Worm (Caenorhabditis elegans) whole organism, midembryonic: Measurements from ENCODE around the gene rpn-1.

Source experiments
- T22C8.4 ChIP-seq: fragments of 200-800 bp; sonication (Bioruptor generic); IDR thresholded peaks from 2 replicates; pipeline ENCODE4 v1.3.6; 2022; ENCODE audit warnings: missing genetic modification characterization, missing compliant biosample characterization
- cog-1 ChIP-seq: sonication (generic microtip); optimal IDR thresholded peaks from 2 replicates; lab custom pipeline; 2016; ENCODE audit warnings: missing genetic modification characterization, missing compliant biosample characterization
- flt-1 ChIP-seq: fragments of 200-800 bp; sonication (Bioruptor generic); IDR thresholded peaks from 2 replicates; pipeline ENCODE4 v1.3.6; 2022; ENCODE audit warnings: missing genetic modification characterization, missing compliant biosample characterization
- klf-2 ChIP-seq: fragments of 200-800 bp; sonication (Bioruptor generic); conservative IDR thresholded peaks from 2 replicates; pipeline ENCODE4 v1.3.6; 2022; ENCODE audit warnings: missing genetic modification reagents, missing genetic modification characterization, missing compliant biosample characterization
- med-1 ChIP-seq: sonication (generic microtip); optimal IDR thresholded peaks from 2 replicates; lab custom pipeline; 2017; ENCODE audit warnings: missing genetic modification characterization, mild to moderate bottlenecking, missing compliant biosample characterization, antibody characterized with exemption, missing genetic modification reagents; ENCODE audit not compliant: insufficient read depth
- ref-1 ChIP-seq: fragments of 200-800 bp; sonication (Bioruptor generic); conservative IDR thresholded peaks from 2 replicates; pipeline ENCODE4 v1.3.6; 2022; ENCODE audit warnings: missing genetic modification reagents, missing genetic modification characterization, missing compliant biosample characterization
- tab-1 ChIP-seq: fragments of 200-800 bp; sonication (Bioruptor generic); IDR thresholded peaks from 2 replicates; pipeline ENCODE4 v1.3.6; 2022; ENCODE audit warnings: missing genetic modification characterization, missing compliant biosample characterization
- ztf-23 ChIP-seq: fragments of 200-800 bp; sonication (Bioruptor generic); IDR thresholded peaks from 2 replicates; pipeline ENCODE4 v1.3.6; 2022; ENCODE audit warnings: missing genetic modification reagents, missing genetic modification characterization, missing compliant biosample characterization
- ztf-29 ChIP-seq: fragments of 200-800 bp; sonication (Bioruptor generic); IDR thresholded peaks from 2 replicates; pipeline ENCODE4 v1.3.6; 2022; ENCODE audit warnings: missing genetic modification reagents, missing genetic modification characterization, missing compliant biosample characterization

rpn-1 gene

ce11 chrIV:6909863-6910733, at the start of gene rpn-1, which contains the start of gene ribo-1:
Gene rpn-1 (minus strand): TSS chrIV:6909913.
Gene ribo-1 (plus strand): TSS chrIV:6910683.
- TF ChIP-seq med-1 (GFP tag; lab: Kevin White, UChicago) (no peak), tab-1 (GFP tag; lab: Robert Waterston, UW) (no peak), cog-1 (tag; lab: Kevin White, UChicago) (no peak), ztf-23 (GFP tag; lab: Robert Waterston, UW) (no peak), flt-1 (GFP tag; lab: Robert Waterston, UW) (no peak), T22C8.4 (GFP tag; lab: Robert Waterston, UW) (no peak), klf-2 (no peak), ztf-29 (no peak), ref-1 (no peak)

ce11 chrIV:6959483-6959882, 49.8 kb upstream of the rpn-1 start:
- TF ChIP-seq T22C8.4 (GFP tag; lab: Robert Waterston, UW): no peak
- TF ChIP-seq ref-1: no peak
- TF ChIP-seq flt-1 (GFP tag; lab: Robert Waterston, UW): no peak
- no peak for TF ChIP-seq ztf-29
- TF ChIP-seq cog-1 (tag; lab: Kevin White, UChicago): no peak
- no peak for TF ChIP-seq tab-1 (GFP tag; lab: Robert Waterston, UW)
- no peak for TF ChIP-seq klf-2
- TF ChIP-seq ztf-23 (GFP tag; lab: Robert Waterston, UW): no peak
- no peak for TF ChIP-seq med-1 (GFP tag; lab: Kevin White, UChicago)

ce11 chrIV:6958696-6959095, 49.0 kb upstream of the rpn-1 start:
- TF ChIP-seq cog-1 (tag; lab: Kevin White, UChicago): no peak
- no peak for TF ChIP-seq ztf-29
- TF ChIP-seq ztf-23 (GFP tag; lab: Robert Waterston, UW): no peak
- no peak for TF ChIP-seq med-1 (GFP tag; lab: Kevin White, UChicago)
- TF ChIP-seq ref-1: no peak

- no peak for TF ChIP-seq T22C8.4 (GFP tag; lab: Robert Waterston, UW)
- TF ChIP-seq ztf-23 (GFP tag; lab: Robert Waterston, UW): no peak
- no peak for TF ChIP-seq cog-1 (tag; lab: Kevin White, UChicago)
- TF ChIP-seq klf-2: no peak
- no peak for TF ChIP-seq flt-1 (GFP tag; lab: Robert Waterston, UW)
- no peak for TF ChIP-seq ref-1
- TF ChIP-seq med-1 (GFP tag; lab: Kevin White, UChicago): no peak
- TF ChIP-seq ztf-29: no peak
- no peak for TF ChIP-seq tab-1 (GFP tag; lab: Robert Waterston, UW)
Observed at ce11 chrIV:6957341-6957740, 47.6 kb upstream of the rpn-1 start, which contains the start of gene jnk-1. Gene jnk-1 (plus strand): TSS chrIV:6957641.

ce11 chrIV:6956668-6957067, 47.0 kb upstream of the rpn-1 start:
- TF ChIP-seq tab-1 (GFP tag; lab: Robert Waterston, UW): no peak
- TF ChIP-seq med-1 (GFP tag; lab: Kevin White, UChicago): no peak
- TF ChIP-seq T22C8.4 (GFP tag; lab: Robert Waterston, UW): no peak
- no peak for TF ChIP-seq ztf-23 (GFP tag; lab: Robert Waterston, UW)
- no peak for TF ChIP-seq flt-1 (GFP tag; lab: Robert Waterston, UW)
- no peak for TF ChIP-seq cog-1 (tag; lab: Kevin White, UChicago)
- TF ChIP-seq ztf-29: no peak
- TF ChIP-seq klf-2: no peak
- TF ChIP-seq ref-1: no peak

ce11 chrIV:6954682-6955081, 45.0 kb upstream of the rpn-1 start:
- TF ChIP-seq ref-1: no peak
- TF ChIP-seq T22C8.4 (GFP tag; lab: Robert Waterston, UW): no peak
- no peak for TF ChIP-seq ztf-23 (GFP tag; lab: Robert Waterston, UW)
- TF ChIP-seq cog-1 (tag; lab: Kevin White, UChicago): no peak
- TF ChIP-seq klf-2: no peak
- TF ChIP-seq med-1 (GFP tag; lab: Kevin White, UChicago): no peak
- TF ChIP-seq flt-1 (GFP tag; lab: Robert Waterston, UW): no peak
- TF ChIP-seq ztf-29: no peak
- no peak for TF ChIP-seq tab-1 (GFP tag; lab: Robert Waterston, UW)

ce11 chrIV:6951259-6951658, 41.5 kb upstream of the rpn-1 start:
- no peak for TF ChIP-seq med-1 (GFP tag; lab: Kevin White, UChicago)
- TF ChIP-seq tab-1 (GFP tag; lab: Robert Waterston, UW): no peak
- no peak for TF ChIP-seq flt-1 (GFP tag; lab: Robert Waterston, UW)
- no peak for TF ChIP-seq ztf-23 (GFP tag; lab: Robert Waterston, UW)
- no peak for TF ChIP-seq ztf-29
- TF ChIP-seq T22C8.4 (GFP tag; lab: Robert Waterston, UW): no peak
- TF ChIP-seq ref-1: no peak
- TF ChIP-seq klf-2: no peak
- no peak for TF ChIP-seq cog-1 (tag; lab: Kevin White, UChicago)

ce11 chrIV:6946832-6947231, 37.1 kb upstream of the rpn-1 start:
- TF ChIP-seq klf-2 (no peak), ref-1 (no peak), ztf-23 (GFP tag; lab: Robert Waterston, UW) (no peak), cog-1 (tag; lab: Kevin White, UChicago) (no peak), tab-1 (GFP tag; lab: Robert Waterston, UW) (no peak), med-1 (GFP tag; lab: Kevin White, UChicago) (no peak), T22C8.4 (GFP tag; lab: Robert Waterston, UW) (no peak), flt-1 (GFP tag; lab: Robert Waterston, UW) (no peak)

- TF ChIP-seq cog-1 (tag; lab: Kevin White, UChicago): no peak
- no peak for TF ChIP-seq flt-1 (GFP tag; lab: Robert Waterston, UW)
- no peak for TF ChIP-seq med-1 (GFP tag; lab: Kevin White, UChicago)
- TF ChIP-seq ztf-23 (GFP tag; lab: Robert Waterston, UW): no peak
- no peak for TF ChIP-seq T22C8.4 (GFP tag; lab: Robert Waterston, UW)
- TF ChIP-seq tab-1 (GFP tag; lab: Robert Waterston, UW): no peak
- TF ChIP-seq ref-1: no peak
- TF ChIP-seq ztf-29: no peak
- no peak for TF ChIP-seq klf-2
Observed at ce11 chrIV:6941101-6941500, 31.4 kb upstream of the rpn-1 start.
